Worm (Caenorhabditis elegans) whole organism, L2 larva: ENCODE measurements around the gene ctsa-4.1.

Experiments
- alr-1 ChIP-seq: fragments of 150-350 bp; optimal IDR thresholded peaks from 2 replicates; lab custom pipeline; 2014; ENCODE audit warnings: missing biosample characterization, missing genetic modification characterization
- mab-5 ChIP-seq: fragments of 150-350 bp; optimal IDR thresholded peaks from 2 replicates; lab custom pipeline; 2014; ENCODE audit warnings: missing biosample characterization, missing genetic modification characterization
- nhr-11 ChIP-seq: fragments of 150-350 bp; optimal IDR thresholded peaks from 2 replicates; lab custom pipeline; 2014; ENCODE audit warnings: missing biosample characterization, missing genetic modification characterization
- skn-1 ChIP-seq: sonication (generic microtip); optimal IDR thresholded peaks from 2 replicates; lab custom pipeline; 2017; ENCODE audit warnings: missing biosample characterization, missing genetic modification characterization

DNA sequence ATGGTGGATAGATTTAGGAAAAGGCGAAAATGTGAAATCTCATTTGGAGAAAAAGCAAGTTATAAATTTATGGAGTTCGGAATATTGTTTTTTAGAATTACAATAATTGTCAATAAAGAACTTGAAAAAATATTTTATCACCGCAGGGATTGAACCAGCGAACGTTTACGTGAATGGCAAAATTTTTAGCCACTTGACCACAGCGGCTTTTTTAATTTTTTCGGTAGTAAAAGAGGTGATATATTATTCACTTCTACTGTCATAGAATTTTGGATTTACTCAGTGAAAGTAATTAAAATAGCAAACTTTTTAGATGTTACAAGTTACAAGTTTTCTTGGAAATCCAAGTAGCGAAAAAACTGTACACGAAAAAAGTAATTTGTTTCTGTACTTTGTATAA is 8.6 kb upstream of the ctsa-4.1 start:
- TF ChIP-seq skn-1 (no peak), nhr-11 (tag; lab: Kevin White, UChicago) (no peak), alr-1 (no peak), mab-5 (tag; lab: Kevin White, UChicago) (no peak)
